Worm (Caenorhabditis elegans) whole organism, young adult: ENCODE results near the gene C10C6.3.

Experiments
- C06A6.2 ChIP-seq: fragments of 200-800 bp; sonication (Bioruptor generic); conservative IDR thresholded peaks from 2 replicates; pipeline ENCODE4 v1.3.6; 2022; ENCODE audit warnings: missing genetic modification characterization, missing compliant biosample characterization
- F39B2.1 ChIP-seq: fragments of 200-800 bp; sonication (Bioruptor generic); IDR thresholded peaks from 2 replicates; pipeline ENCODE4 v1.3.6; 2022; ENCODE audit warnings: missing genetic modification reagents, missing genetic modification characterization, missing compliant biosample characterization
- die-1 ChIP-seq: sonication (generic microtip); optimal IDR thresholded peaks from 2 replicates; lab custom pipeline; 2016; ENCODE audit warnings: missing genotype, mild to moderate bottlenecking, missing genetic modification characterization, missing compliant biosample characterization
- dpl-1 ChIP-seq: fragments of 150-350 bp; optimal IDR thresholded peaks from 2 replicates; lab custom pipeline; 2014; ENCODE audit warnings: missing biosample characterization, missing genetic modification reagents, missing genetic modification characterization
- lin-26 ChIP-seq: fragments of 200-800 bp; sonication (Bioruptor generic); IDR thresholded peaks from 2 replicates; pipeline ENCODE4 v1.3.6; 2022; ENCODE audit warnings: missing genetic modification reagents, missing genetic modification characterization, missing compliant biosample characterization
- lin-35 ChIP-seq, 3 experiments: fragments of 150-350 bp in 2 of 3; sonication (generic microtip) in 1 of 3; optimal IDR thresholded peaks; 2 replicates each; lab custom pipeline; 2014 to 2018; ENCODE audit warnings: missing biosample characterization in 3 of 3, missing genetic modification characterization in 3 of 3, missing genetic modification reagents in 3 of 3

ce11 chrIV:11475080-11475479 is 10.1 kb upstream of the C10C6.3 start:
- no peak for TF ChIP-seq lin-35 (GFP tag; optimal IDR thresholded peaks at IDR 0.05; lab: Kevin White, UChicago)
- no peak for TF ChIP-seq lin-26
- TF ChIP-seq C06A6.2 (GFP tag; lab: Robert Waterston, UW) = no peak
- no peak for TF ChIP-seq dpl-1 (GFP tag; lab: Kevin White, UChicago)
- TF ChIP-seq F39B2.1 (GFP tag; lab: Robert Waterston, UW) = no peak
- TF ChIP-seq die-1 (tag; lab: Kevin White, UChicago) = no peak
